Worm (Caenorhabditis elegans): ENCODE results near the gene cdc-14.
A peak's percentile ranks its signal among the peaks of the same experiment; 100 is the strongest.
"Not testable (repeated sequence)": the region's sequence is repeated elsewhere in the genome, so short reads cannot be mapped to it uniquely, and the experiment has no call there.

cdc-14 gene

ce11 chrII:5633453-5633852 lies 40.2 kb upstream of the cdc-14 start:
- TF ChIP-seq nhr-28 (tag; optimal IDR thresholded peaks at IDR 0.05) (no peak), unc-62 (GFP tag; optimal IDR thresholded peaks at IDR 0.05 in 1 of 2) (no peak), unc-62 (tag; optimal IDR thresholded peaks at IDR 0.05) (no peak), aha-1 (tag) (peak; percentile 87), T20F7.1 (GFP tag; optimal IDR thresholded peaks at IDR 0.05) (peak; percentile 92), aly-2 (tag; optimal IDR thresholded peaks at IDR 0.05) (no peak), ZK337.2 (GFP tag; IDR thresholded peaks at IDR 0.05) (no peak), spr-3 (GFP tag; optimal IDR thresholded peaks at IDR 0.05) (peak; percentile 96), mdt-29 (GFP tag; IDR thresholded peaks at IDR 0.05) (no peak), spr-1 (tag; optimal IDR thresholded peaks at IDR 0.05) (peak; percentile 95), set-16 (GFP tag; IDR thresholded peaks at IDR 0.05) (no peak), Y75B8A.6 (GFP tag; IDR thresholded peaks at IDR 0.05) (no peak), nhr-11 (tag; optimal IDR thresholded peaks at IDR 0.05) (no peak), snpc-1.2 (GFP tag; IDR thresholded peaks at IDR 0.05) (no peak), nhr-48 (tag; optimal IDR thresholded peaks at IDR 0.05) (no peak), gei-8 (GFP tag; optimal IDR thresholded peaks at IDR 0.05) (no peak), hmg-1.1 (GFP tag; IDR thresholded peaks at IDR 0.05) (peak; percentile 43; the same call in 1 of the 2 replicates), nhr-77 (tag; optimal IDR thresholded peaks at IDR 0.05) (peak; percentile 21), nhr-25 (tag; optimal IDR thresholded peaks at IDR 0.05; ENCODE audit: borderline replicate concordance, insufficient read depth) (no peak), ceh-44 (GFP tag; IDR thresholded peaks at IDR 0.05) (no peak), dpl-1 (GFP tag; optimal IDR thresholded peaks at IDR 0.05) (no peak), ceh-28 (tag; optimal IDR thresholded peaks at IDR 0.05) (no peak), cey-2 (tag; optimal IDR thresholded peaks at IDR 0.05; ENCODE audit: borderline replicate concordance, insufficient read depth) (no peak), dmd-9 (GFP tag; IDR thresholded peaks at IDR 0.05) (no peak), nhr-10 (tag; optimal IDR thresholded peaks at IDR 0.05) (no peak), Y48G9A.11 (GFP tag; IDR thresholded peaks at IDR 0.05) (peak; percentile 84), lsy-2 (tag; optimal IDR thresholded peaks at IDR 0.05) (no peak), ceh-32 (tag; optimal IDR thresholded peaks at IDR 0.05; ENCODE audit: poor library complexity) (no peak), jun-1 (tag; optimal IDR thresholded peaks at IDR 0.05) (no peak), fos-1 (tag; optimal IDR thresholded peaks at IDR 0.05) (no peak)

- not testable (repeated sequence) for TF ChIP-seq nhr-41 (GFP tag; IDR thresholded peaks at IDR 0.05); nhr-111 (GFP tag; optimal IDR thresholded peaks at IDR 0.05); F44E2.7 (GFP tag; IDR thresholded peaks at IDR 0.05)
Observed at ce11 chrII:5630851-5631401, 37.7 kb upstream of the cdc-14 start, which contains the start of the genes F59E12.6 and npl-4.1. TSS of gene F59E12.6 (minus strand) at chrII:5630951. TSS of gene npl-4.1 (plus strand) at chrII:5631351.

- TF ChIP-seq unc-62 (GFP tag; optimal IDR thresholded peaks at IDR 0.05 in 1 of 2) = peak in 1 of 2 experiments; percentile 78
- no peak for TF ChIP-seq unc-62 (tag; optimal IDR thresholded peaks at IDR 0.05)
- TF ChIP-seq dpl-1 (GFP tag; optimal IDR thresholded peaks at IDR 0.05) = no peak
- TF ChIP-seq ztf-7 (tag; optimal IDR thresholded peaks at IDR 0.05) = peak; percentile 71
Observed at ce11 chrII:5628326-5628818, 35.1 kb upstream of the cdc-14 start, which contains the start of gene F59E12.15. TSS of gene F59E12.15 (minus strand) at chrII:5628376.

- not testable (repeated sequence) for TF ChIP-seq nhr-10, ztf-7, lin-39 (tag; optimal IDR thresholded peaks at IDR 0.05)
Observed at ce11 chrII:5622383-5622939, 29.2 kb upstream of the cdc-14 start, which contains the start of the genes eif-3.L and npl-4.2. TSS of gene eif-3.L (minus strand) at chrII:5622483. TSS of gene npl-4.2 (plus strand) at chrII:5622889.

All from whole organism, L4 larva.